Worm (Caenorhabditis elegans): ENCODE measurements around the gene K09H11.9.
A peak's percentile ranks its signal among the peaks of the same experiment; 100 is the strongest.

The K09H11.9 gene

ce11 chrV:5724395-5724794, 8.0 kb upstream of the K09H11.9 start:
- TF ChIP-seq lir-3 (tag; optimal IDR thresholded peaks at IDR 0.05; ENCODE audit: poor library complexity) (no peak), nhr-77 (tag; optimal IDR thresholded peaks at IDR 0.05) (no peak), egl-13 (tag; optimal IDR thresholded peaks at IDR 0.05) (no peak), sptf-1 (tag; optimal IDR thresholded peaks at IDR 0.05) (no peak), lin-13 (GFP tag; optimal IDR thresholded peaks at IDR 0.05) (no peak), ceh-63 (GFP tag; optimal IDR thresholded peaks at IDR 0.05) (no peak), mep-1 (tag; optimal IDR thresholded peaks at IDR 0.05) (no peak)

DNA sequence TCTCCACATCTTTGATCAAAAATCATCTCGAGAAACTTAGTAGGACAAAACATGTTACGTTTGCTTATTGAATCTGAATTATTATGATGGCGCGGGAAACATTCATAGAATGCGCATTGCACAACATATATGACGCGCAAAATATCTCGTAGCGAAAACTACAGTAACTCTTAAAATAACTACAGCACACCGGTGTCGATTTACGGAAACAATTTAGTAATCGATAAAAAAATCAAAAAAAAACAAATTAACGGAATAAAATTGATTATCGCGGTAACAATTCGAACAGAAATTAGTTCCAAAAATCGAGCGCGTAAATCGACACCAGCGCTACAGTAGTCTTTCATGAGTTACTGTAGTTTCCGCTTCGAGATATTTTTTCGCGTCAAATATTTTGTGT, 5.7 kb upstream of the K09H11.9 start:
- TF ChIP-seq C16A3.4 (tag; optimal IDR thresholded peaks at IDR 0.05) (no peak), aly-2 (tag; optimal IDR thresholded peaks at IDR 0.05) (no peak), nhr-71 (tag; optimal IDR thresholded peaks at IDR 0.05) (no peak), Y116A8C.19 (tag; optimal IDR thresholded peaks at IDR 0.05; ENCODE audit: borderline replicate concordance) (no peak), ceh-63 (GFP tag; optimal IDR thresholded peaks at IDR 0.05) (no peak), unc-130 (tag; optimal IDR thresholded peaks at IDR 0.05) (no peak)

DNA sequence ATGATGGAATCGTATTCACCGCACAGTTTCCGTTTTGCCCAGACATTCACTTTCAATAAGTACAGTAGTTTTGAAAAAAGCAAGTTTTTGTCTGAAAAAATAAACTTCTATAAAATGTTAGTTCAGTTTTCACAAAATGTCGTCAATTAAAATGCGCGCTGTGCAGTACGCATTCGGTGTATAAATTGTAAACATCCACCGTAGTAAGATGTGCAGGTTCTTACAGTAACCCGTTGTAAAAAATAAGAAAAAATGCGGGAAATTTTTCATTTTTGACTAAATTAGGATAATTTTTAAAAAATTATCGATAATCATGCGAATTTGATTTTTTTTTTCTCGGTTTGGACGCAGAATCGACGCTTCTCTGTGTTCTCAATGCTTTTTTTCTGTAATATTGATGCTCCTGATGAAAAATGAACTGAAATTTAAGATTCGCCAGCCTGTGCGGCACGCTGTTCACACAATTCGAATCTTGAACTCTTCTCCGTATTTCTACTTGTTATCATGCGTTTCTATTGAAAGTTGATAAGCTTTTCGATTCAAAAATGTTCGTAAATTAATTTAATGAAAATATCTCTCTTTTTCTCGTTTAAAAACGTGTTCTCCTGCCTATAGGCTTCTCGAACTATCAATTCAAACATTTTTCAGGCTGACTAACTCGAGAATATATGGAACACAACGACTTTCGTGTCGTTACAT, 978 bp upstream of the K09H11.9 start, which contains the start of gene rga-3:
TSS of gene rga-3 (plus strand) at position 649 of the 699 bp plus-strand sequence.
- TF ChIP-seq ceh-63 (GFP tag; optimal IDR thresholded peaks at IDR 0.05): no peak
- no peak for TF ChIP-seq Y116A8C.19 (tag; optimal IDR thresholded peaks at IDR 0.05; ENCODE audit: borderline replicate concordance)
- no peak for TF ChIP-seq aly-2 (tag; optimal IDR thresholded peaks at IDR 0.05)
- TF ChIP-seq jun-1 (tag; optimal IDR thresholded peaks at IDR 0.05): no peak
- TF ChIP-seq ceh-90 (tag; optimal IDR thresholded peaks at IDR 0.05): no peak
- TF ChIP-seq pag-3 (tag; optimal IDR thresholded peaks at IDR 0.05; ENCODE audit: borderline replicate concordance, insufficient read depth): no peak
- TF ChIP-seq C04F5.9 (tag; optimal IDR thresholded peaks at IDR 0.05): no peak
- TF ChIP-seq ama-1 (optimal IDR thresholded peaks at IDR 0.05): no peak
- TF ChIP-seq lin-13 (GFP tag; optimal IDR thresholded peaks at IDR 0.05): no peak
- no peak for TF ChIP-seq unc-30 (tag; optimal IDR thresholded peaks at IDR 0.05)

DNA sequence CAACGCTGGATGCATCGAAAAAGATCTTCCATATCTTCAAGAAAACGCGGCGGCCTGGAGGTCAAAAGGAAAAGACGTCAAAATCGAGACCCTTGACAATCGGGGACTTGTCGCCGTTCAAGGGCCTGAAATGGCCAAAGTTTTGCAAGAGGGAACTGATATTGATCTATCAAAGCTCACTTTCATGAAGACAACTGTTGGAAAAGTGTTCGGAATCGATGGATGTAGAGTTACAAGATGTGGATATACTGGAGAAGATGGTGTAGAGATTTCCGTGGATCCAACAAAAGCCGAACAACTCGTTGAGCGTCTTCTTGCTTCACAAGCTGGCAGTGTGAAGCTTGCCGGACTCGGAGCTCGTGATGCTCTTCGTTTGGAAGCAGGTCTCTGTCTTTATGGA, 2.9 kb downstream of the K09H11.9 start:
- no peak for TF ChIP-seq ceh-82 (tag; optimal IDR thresholded peaks at IDR 0.05)
- no peak for TF ChIP-seq ztf-11 (tag; optimal IDR thresholded peaks at IDR 0.05)
- TF ChIP-seq snu-23 (GFP tag; optimal IDR thresholded peaks at IDR 0.05): no peak
- TF ChIP-seq grh-1 (GFP tag; IDR thresholded peaks at IDR 0.05): no peak
- no peak for TF ChIP-seq lsy-2 (tag; optimal IDR thresholded peaks at IDR 0.05)
- TF ChIP-seq ets-5 (GFP tag; IDR thresholded peaks at IDR 0.05): no peak
- no peak for TF ChIP-seq hlh-4 (tag; optimal IDR thresholded peaks at IDR 0.05)
- no peak for TF ChIP-seq pax-3 (tag; optimal IDR thresholded peaks at IDR 0.05)
- TF ChIP-seq C16A3.4 (tag; optimal IDR thresholded peaks at IDR 0.05): no peak
- TF ChIP-seq tbx-2 (tag; optimal IDR thresholded peaks at IDR 0.05): no peak
- TF ChIP-seq egl-13 (tag; optimal IDR thresholded peaks at IDR 0.05): no peak
- no peak for TF ChIP-seq fkh-4 (tag; optimal IDR thresholded peaks at IDR 0.05; ENCODE audit: borderline replicate concordance)
- no peak for TF ChIP-seq isw-1 (GFP tag; IDR thresholded peaks at IDR 0.05)

DNA sequence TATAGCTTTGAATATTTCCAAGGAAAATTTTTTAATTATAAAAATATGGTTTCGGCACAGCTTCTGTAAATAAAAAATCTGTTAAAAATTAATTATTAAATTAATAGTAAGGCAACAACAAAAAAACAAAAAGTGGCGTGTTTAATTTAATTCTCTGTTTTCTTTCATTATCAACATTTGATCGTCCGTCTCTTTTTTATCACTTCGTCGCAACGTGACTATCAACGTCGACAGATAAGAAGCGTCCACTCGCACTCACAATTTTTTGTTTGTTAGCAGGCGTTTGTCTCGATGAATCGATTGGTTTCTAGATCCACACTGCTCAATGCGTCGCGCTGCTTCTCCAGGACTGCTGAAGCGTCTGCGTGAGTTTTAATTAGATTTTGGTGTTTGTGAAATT, 3.8 kb downstream of the K09H11.9 start, which contains the start of gene gcst-1:
TSS of gene gcst-1 (plus strand) at position 277 of the 400 bp plus-strand sequence.
- no peak for TF ChIP-seq egl-27 (tag; optimal IDR thresholded peaks at IDR 0.05)
- TF ChIP-seq ceh-8 (GFP tag; optimal IDR thresholded peaks at IDR 0.05): no peak
- TF ChIP-seq dpl-1 (GFP tag; optimal IDR thresholded peaks at IDR 0.05): no peak
- no peak for TF ChIP-seq hlh-17 (GFP tag; optimal IDR thresholded peaks at IDR 0.05; ENCODE audit: borderline replicate concordance)
- TF ChIP-seq elt-2 (tag; optimal IDR thresholded peaks at IDR 0.05): peak; percentile 69
- TF ChIP-seq fos-1 (tag; optimal IDR thresholded peaks at IDR 0.05): no peak
- TF ChIP-seq nhr-71 (tag; optimal IDR thresholded peaks at IDR 0.05): peak; percentile 10
- no peak for TF ChIP-seq pqm-1 (tag; optimal IDR thresholded peaks at IDR 0.05)
- TF ChIP-seq grh-1 (GFP tag; IDR thresholded peaks at IDR 0.05): no peak
- TF ChIP-seq sptf-1 (tag; optimal IDR thresholded peaks at IDR 0.05): no peak
- TF ChIP-seq lir-3 (tag; optimal IDR thresholded peaks at IDR 0.05; ENCODE audit: poor library complexity): no peak
- no peak for TF ChIP-seq nhr-76 (tag; optimal IDR thresholded peaks at IDR 0.05)
- TF ChIP-seq unc-130 (tag; optimal IDR thresholded peaks at IDR 0.05): no peak
- no peak for TF ChIP-seq zip-4 (GFP tag; optimal IDR thresholded peaks at IDR 0.05)
- peak in 1 of 2 experiments; percentile 40 for TF ChIP-seq mdl-1 (tag; optimal IDR thresholded peaks at IDR 0.05)
- no peak for TF ChIP-seq C16A3.4 (tag; optimal IDR thresholded peaks at IDR 0.05)
- peak in 1 of 2 experiments; percentile 23 for TF ChIP-seq lin-35 (GFP tag; optimal IDR thresholded peaks at IDR 0.05)
- peak in 1 of 6 experiments; percentile 38 for TF ChIP-seq elt-3 (tag; optimal IDR thresholded peaks at IDR 0.05)
- no peak for TF ChIP-seq tbx-2 (tag; optimal IDR thresholded peaks at IDR 0.05)
- no peak for TF ChIP-seq pag-3 (tag; optimal IDR thresholded peaks at IDR 0.05; ENCODE audit: borderline replicate concordance, insufficient read depth)
